Worm (Caenorhabditis elegans): Measurements from ENCODE around the gene C07E3.8.

Gene C07E3.8

ce11 chrII:10351963-10352362, at the start of gene C07E3.8:
Gene C07E3.8 (plus strand): TSS chrII:10352263.
- TF ChIP-seq daf-12 (tag; optimal IDR thresholded peaks at IDR 0.05) (no peak), cey-2 (tag; optimal IDR thresholded peaks at IDR 0.05; ENCODE audit: borderline replicate concordance, insufficient read depth) (no peak), spr-1 (tag; optimal IDR thresholded peaks at IDR 0.05) (no peak), ztf-7 (tag; optimal IDR thresholded peaks at IDR 0.05) (no peak), nhr-76 (tag; optimal IDR thresholded peaks at IDR 0.05) (no peak), vab-7 (GFP tag; IDR thresholded peaks at IDR 0.05) (no peak), nhr-6 (tag; optimal IDR thresholded peaks at IDR 0.05) (no peak), saeg-2 (GFP tag; IDR thresholded peaks at IDR 0.05) (no peak), F44E2.7 (GFP tag; IDR thresholded peaks at IDR 0.05) (no peak), egl-43 (GFP tag; IDR thresholded peaks at IDR 0.05) (no peak), unc-130 (GFP tag; optimal IDR thresholded peaks at IDR 0.05) (no peak), daf-19 (GFP tag; conservative IDR thresholded peaks at IDR 0.05) (no peak), ces-1 (GFP tag; optimal IDR thresholded peaks at IDR 0.05) (no peak), F49E8.2 (tag; optimal IDR thresholded peaks at IDR 0.05; ENCODE audit: borderline replicate concordance) (no peak), mdl-1 (tag; optimal IDR thresholded peaks at IDR 0.05) (no peak)

ce11 chrII:10302646-10303045, 49.4 kb upstream of the C07E3.8 start, which contains the start of gene clpp-1:
Gene clpp-1 (minus strand): TSS chrII:10302842.
- TF ChIP-seq mxl-3 (GFP tag; optimal IDR thresholded peaks at IDR 0.05) (no peak), attf-4 (tag; optimal IDR thresholded peaks at IDR 0.05) (no peak), unc-39 (tag; optimal IDR thresholded peaks at IDR 0.05) (no peak), vab-7 (GFP tag; IDR thresholded peaks at IDR 0.05) (no peak), dpl-1 (GFP tag; optimal IDR thresholded peaks at IDR 0.05) (peak; percentile 17), Y48G9A.11 (GFP tag; IDR thresholded peaks at IDR 0.05) (no peak), nhr-41 (GFP tag; IDR thresholded peaks at IDR 0.05) (no peak), dve-1 (tag; optimal IDR thresholded peaks at IDR 0.05; ENCODE audit: insufficient read depth) (peak; percentile 16), F49E8.2 (tag; optimal IDR thresholded peaks at IDR 0.05; ENCODE audit: borderline replicate concordance) (no peak), saeg-2 (GFP tag; IDR thresholded peaks at IDR 0.05) (0 out of 2 replicates have a peak, but pooled peaks have one; percentile 47), nhr-77 (tag; optimal IDR thresholded peaks at IDR 0.05) (no peak), arid-1 (GFP tag; conservative IDR thresholded peaks at IDR 0.05) (0 out of 2 replicates have a peak, but pooled peaks have one; percentile 24), lsy-2 (tag; optimal IDR thresholded peaks at IDR 0.05) (peak in 1 of 2 experiments; percentile 31), lin-13 (GFP tag; optimal IDR thresholded peaks at IDR 0.05) (no peak), Y75B8A.6 (GFP tag; IDR thresholded peaks at IDR 0.05) (0 out of 2 replicates have a peak, but pooled peaks have one; percentile 52), mep-1 (tag; optimal IDR thresholded peaks at IDR 0.05) (peak; percentile 32), zfp-3 (GFP tag; conservative IDR thresholded peaks at IDR 0.05) (peak; percentile 66; the same call in 1 of the 2 replicates), F37D6.2 (tag; optimal IDR thresholded peaks at IDR 0.05) (no peak), daf-16 (GFP tag; optimal IDR thresholded peaks at IDR 0.05) (no peak), daf-16 (tag; optimal IDR thresholded peaks at IDR 0.05) (no peak), lim-7 (GFP tag; IDR thresholded peaks at IDR 0.05) (no peak), lin-39 (tag; optimal IDR thresholded peaks at IDR 0.05) (no peak), nhr-11 (tag; optimal IDR thresholded peaks at IDR 0.05) (no peak), nhr-42 (GFP tag; IDR thresholded peaks at IDR 0.05) (no peak), ceh-20 (GFP tag; IDR thresholded peaks at IDR 0.05) (no peak), hlh-11 (tag; optimal IDR thresholded peaks at IDR 0.05) (peak; percentile 20), T20F7.1 (GFP tag; optimal IDR thresholded peaks at IDR 0.05) (peak; percentile 19), daf-8 (GFP tag; IDR thresholded peaks at IDR 0.05) (no peak), mes-2 (tag; optimal IDR thresholded peaks at IDR 0.05; ENCODE audit: poor library complexity, severe bottlenecking) (peak; percentile 16), ama-1 (optimal IDR thresholded peaks at IDR 0.05) (peak; percentile 82), T26A8.4 (GFP tag; IDR thresholded peaks at IDR 0.05) (no peak), sdz-12 (GFP tag; optimal IDR thresholded peaks at IDR 0.05) (no peak), hmg-1.1 (GFP tag; IDR thresholded peaks at IDR 0.05) (no peak), nhr-28 (tag; optimal IDR thresholded peaks at IDR 0.05) (no peak), zfp-2 (tag; optimal IDR thresholded peaks at IDR 0.05) (no peak), ctbp-1 (GFP tag; IDR thresholded peaks at IDR 0.05) (0 out of 2 replicates have a peak, but pooled peaks have one; percentile 6), jun-1 (tag; optimal IDR thresholded peaks at IDR 0.05) (no peak), hlh-30 (tag; optimal IDR thresholded peaks at IDR 0.05; ENCODE audit: insufficient read depth) (peak; percentile 29)
